Worm (Caenorhabditis elegans): Measurements from ENCODE around the gene F13H10.8.

DNA sequence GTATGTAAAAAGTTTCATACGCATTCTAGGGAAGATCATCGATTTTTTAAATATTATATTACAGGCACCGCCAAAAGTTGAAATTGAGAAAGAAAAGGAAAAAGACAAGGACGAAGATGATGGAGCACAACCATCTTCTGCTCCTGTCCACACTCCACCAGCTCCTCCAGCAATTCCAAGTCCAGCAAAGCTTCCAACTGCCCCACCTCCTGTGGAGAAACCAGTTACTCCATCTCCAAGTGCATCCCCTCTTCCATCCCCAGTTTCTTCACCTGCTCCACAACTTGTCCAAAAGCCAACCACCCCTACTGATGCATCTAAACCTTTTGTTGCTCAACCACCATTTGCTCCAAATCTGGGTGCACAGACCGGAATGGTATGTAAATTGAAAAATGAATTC lies 31.6 kb downstream of the F13H10.8 start:
- no peak for TF ChIP-seq nhr-77 (tag; optimal IDR thresholded peaks at IDR 0.05)
- no peak for TF ChIP-seq ets-5 (GFP tag; IDR thresholded peaks at IDR 0.05)
- TF ChIP-seq dsc-1 (tag; optimal IDR thresholded peaks at IDR 0.05) = no peak
- TF ChIP-seq zag-1 (tag; optimal IDR thresholded peaks at IDR 0.05) = no peak
- no peak for TF ChIP-seq C16A3.4 (tag; optimal IDR thresholded peaks at IDR 0.05)
- no peak for TF ChIP-seq lin-13 (GFP tag; optimal IDR thresholded peaks at IDR 0.05)
- TF ChIP-seq xbp-1 (tag; optimal IDR thresholded peaks at IDR 0.05) = no peak
- TF ChIP-seq fkh-10 (GFP tag; optimal IDR thresholded peaks at IDR 0.05) = no peak
- no peak for TF ChIP-seq skn-1 (tag; optimal IDR thresholded peaks at IDR 0.05)
- TF ChIP-seq efl-1 (optimal IDR thresholded peaks at IDR 0.05) = no peak
- TF ChIP-seq efl-1 (GFP tag; optimal IDR thresholded peaks at IDR 0.05 in 1 of 2) = no peak
- no peak for TF ChIP-seq nhr-76 (tag; optimal IDR thresholded peaks at IDR 0.05)
- TF ChIP-seq ceh-82 (tag; optimal IDR thresholded peaks at IDR 0.05) = no peak
